Fruit fly (Drosophila melanogaster): ENCODE results near the gene Mpi.

dm6 chr3R:9730784-9731183, 28.6 kb upstream of the Mpi start, which contains the start of gene FoxP:
- no peak for TF ChIP-seq CG42726 (GFP tag; IDR thresholded peaks at IDR 0.05; ENCODE audit: partially characterized antibody)
- TF ChIP-seq zf30C (GFP tag; optimal IDR thresholded peaks at IDR 0.05) = no peak
- TF ChIP-seq ham (GFP tag; IDR thresholded peaks at IDR 0.05) = no peak
- TF ChIP-seq wor (GFP tag; IDR thresholded peaks at IDR 0.05) = no peak
- no peak for TF ChIP-seq CG16815 (GFP tag; optimal IDR thresholded peaks at IDR 0.05)
- TF ChIP-seq Hr3 (GFP tag; optimal IDR thresholded peaks at IDR 0.05) = no peak
- TF ChIP-seq CG15479 (GFP tag; optimal IDR thresholded peaks at IDR 0.05) = no peak
- TF ChIP-seq D19A (tag; optimal IDR thresholded peaks at IDR 0.05) = no peak
- no peak for TF ChIP-seq Chrac-16 (GFP tag; optimal IDR thresholded peaks at IDR 0.05)
- TF ChIP-seq CG11504 (tag; optimal IDR thresholded peaks at IDR 0.05) = no peak
- no peak for TF ChIP-seq Lhr (GFP tag; optimal IDR thresholded peaks at IDR 0.05)

All from whole organism, embryonic.